Worm (Caenorhabditis elegans): Measurements from ENCODE around the gene lin-26.

The lin-26 gene

ce11 chrII:7675752-7676151, 6.2 kb upstream of the lin-26 start:
- TF ChIP-seq unc-62 (GFP tag; optimal IDR thresholded peaks at IDR 0.05) (no peak), sem-4 (tag; optimal IDR thresholded peaks at IDR 0.05) (no peak), C34F6.9 (tag; optimal IDR thresholded peaks at IDR 0.05) (no peak), unc-39 (tag; optimal IDR thresholded peaks at IDR 0.05) (no peak), ama-1 (optimal IDR thresholded peaks at IDR 0.05) (no peak), sma-3 (GFP tag; optimal IDR thresholded peaks at IDR 0.05) (no peak), Y55F3AM.14 (GFP tag; optimal IDR thresholded peaks at IDR 0.05) (no peak), lsy-2 (tag; optimal IDR thresholded peaks at IDR 0.05) (no peak), mdl-1 (tag; optimal IDR thresholded peaks at IDR 0.05) (no peak), lin-39 (tag; optimal IDR thresholded peaks at IDR 0.05) (no peak)

ce11 chrII:7676307-7676905, 5.6 kb upstream of the lin-26 start:
- peak; percentile 16 for TF ChIP-seq egl-27 (tag; optimal IDR thresholded peaks at IDR 0.05)
- TF ChIP-seq nhr-23 (tag; optimal IDR thresholded peaks at IDR 0.05): no peak
- TF ChIP-seq mdl-1 (tag; optimal IDR thresholded peaks at IDR 0.05): peak in 1 of 2 experiments; percentile 11
- no peak for TF ChIP-seq ztf-1 (GFP tag; conservative IDR thresholded peaks at IDR 0.05)
- TF ChIP-seq ama-1 (optimal IDR thresholded peaks at IDR 0.05): no peak
- TF ChIP-seq C34F6.9 (tag; optimal IDR thresholded peaks at IDR 0.05): peak; percentile 0
- TF ChIP-seq lin-13 (GFP tag; optimal IDR thresholded peaks at IDR 0.05): no peak
- peak in 1 of 2 experiments; percentile 6 for TF ChIP-seq lsy-2 (tag; optimal IDR thresholded peaks at IDR 0.05)
- TF ChIP-seq sma-3 (GFP tag; optimal IDR thresholded peaks at IDR 0.05): peak; percentile 34
- no peak for TF ChIP-seq aly-2 (tag; optimal IDR thresholded peaks at IDR 0.05)
- peak; percentile 41 for TF ChIP-seq nhr-129 (tag; optimal IDR thresholded peaks at IDR 0.05)
- TF ChIP-seq nhr-12 (tag; optimal IDR thresholded peaks at IDR 0.05): no peak
- no peak for TF ChIP-seq mab-5 (tag; optimal IDR thresholded peaks at IDR 0.05)
- TF ChIP-seq lin-39 (tag; optimal IDR thresholded peaks at IDR 0.05): no peak
- TF ChIP-seq unc-62 (GFP tag; optimal IDR thresholded peaks at IDR 0.05): no peak
- TF ChIP-seq ceh-16 (tag; optimal IDR thresholded peaks at IDR 0.05): peak; percentile 5
- TF ChIP-seq unc-55 (GFP tag; optimal IDR thresholded peaks at IDR 0.05): peak; percentile 58
- peak; percentile 33 for TF ChIP-seq nhr-25 (tag; optimal IDR thresholded peaks at IDR 0.05)
- no peak for TF ChIP-seq nhr-10 (tag; optimal IDR thresholded peaks at IDR 0.05)
- no peak for TF ChIP-seq elt-1 (tag; optimal IDR thresholded peaks at IDR 0.05)

ce11 chrII:7678512-7678911, 3.5 kb upstream of the lin-26 start:
- TF ChIP-seq elt-3 (tag; optimal IDR thresholded peaks at IDR 0.05) (no peak), ama-1 (optimal IDR thresholded peaks at IDR 0.05) (no peak), egl-27 (tag; optimal IDR thresholded peaks at IDR 0.05) (no peak)

ce11 chrII:7679499-7680012, 2.4 kb upstream of the lin-26 start:
- no peak for TF ChIP-seq nhr-21 (tag; optimal IDR thresholded peaks at IDR 0.05)
- peak in 1 of 2 experiments; percentile 29 for TF ChIP-seq lsy-2 (tag; optimal IDR thresholded peaks at IDR 0.05)
- no peak for TF ChIP-seq nhr-12 (tag; optimal IDR thresholded peaks at IDR 0.05)
- peak; percentile 42 for TF ChIP-seq nhr-25 (tag; optimal IDR thresholded peaks at IDR 0.05)
- no peak for TF ChIP-seq nhr-11 (tag; optimal IDR thresholded peaks at IDR 0.05)

ce11 chrII:7682488-7682887, 490 bp downstream of the lin-26 start:
- TF ChIP-seq nhr-12 (tag; optimal IDR thresholded peaks at IDR 0.05): no peak
- no peak for TF ChIP-seq dmd-4 (tag; optimal IDR thresholded peaks at IDR 0.05)
- TF ChIP-seq egl-27 (tag; optimal IDR thresholded peaks at IDR 0.05): no peak
- no peak for TF ChIP-seq ama-1 (optimal IDR thresholded peaks at IDR 0.05)
- no peak for TF ChIP-seq unc-62 (GFP tag; optimal IDR thresholded peaks at IDR 0.05)
- TF ChIP-seq nhr-77 (tag; optimal IDR thresholded peaks at IDR 0.05): no peak
- TF ChIP-seq nhr-237 (tag; optimal IDR thresholded peaks at IDR 0.05): no peak
- TF ChIP-seq gmeb-1 (tag; optimal IDR thresholded peaks at IDR 0.05): no peak
- no peak for TF ChIP-seq ztf-1 (GFP tag; conservative IDR thresholded peaks at IDR 0.05)

- no peak for TF ChIP-seq aly-2 (tag; optimal IDR thresholded peaks at IDR 0.05)
- peak; percentile 15 for TF ChIP-seq nhr-21 (tag; optimal IDR thresholded peaks at IDR 0.05)
Observed at ce11 chrII:7684589-7684988, 2.6 kb downstream of the lin-26 start, which contains the start of gene F18A1.1. TSS of gene F18A1.1 (plus strand) at chrII:7684889.
